Worm (Caenorhabditis elegans) whole organism, L3 larva: Measurements from ENCODE around the gene F17C11.12.

ENCODE experiments used
- ceh-16 ChIP-seq: sonication (generic microtip); optimal IDR thresholded peaks from 2 replicates; lab custom pipeline; 2017; ENCODE audit warnings: missing biosample characterization, missing genetic modification characterization
- ceh-82 ChIP-seq: fragments of 150-350 bp; optimal IDR thresholded peaks from 2 replicates; lab custom pipeline; 2014; ENCODE audit warnings: missing biosample characterization, missing genetic modification characterization
- egl-27 ChIP-seq: sonication (generic microtip); optimal IDR thresholded peaks from 4 replicates; lab custom pipeline; 2017; ENCODE audit warnings: missing biosample characterization, missing genetic modification reagents, missing genetic modification characterization
- elt-3 ChIP-seq, 3 experiments: fragments of 150-350 bp in 1 of 3; sonication (generic microtip) in 2 of 3; optimal IDR thresholded peaks; 2 replicates in 2 of 3; 4 replicates in 1 of 3; lab custom pipeline; 2014 to 2017; ENCODE audit warnings: missing biosample characterization in 3 of 3, missing genetic modification characterization in 3 of 3
- eor-1 ChIP-seq, 2 experiments: fragments of 150-350 bp; optimal IDR thresholded peaks; 2 replicates each; lab custom pipeline; 2014 to 2018; ENCODE audit warnings: missing biosample characterization in 2 of 2, missing genetic modification characterization in 2 of 2
- nhr-11 ChIP-seq: fragments of 150-350 bp; optimal IDR thresholded peaks from 2 replicates; lab custom pipeline; 2014; ENCODE audit warnings: missing biosample characterization, missing genetic modification characterization
- nhr-76 ChIP-seq: fragments of 150-350 bp; sonication (generic microtip); optimal IDR thresholded peaks from 5 replicates; lab custom pipeline; 2014; ENCODE audit warnings: missing biosample characterization, missing genetic modification characterization
- nhr-77 ChIP-seq: fragments of 150-350 bp; optimal IDR thresholded peaks from 2 replicates; lab custom pipeline; 2014; ENCODE audit warnings: missing biosample characterization, missing genetic modification characterization
- pha-4 ChIP-seq: fragments of 150-350 bp; optimal IDR thresholded peaks from 2 replicates; lab custom pipeline; 2014; ENCODE audit warnings: missing biosample characterization, missing genetic modification reagents, missing genetic modification characterization
- snpc-4 ChIP-seq: fragments of 150-350 bp; optimal IDR thresholded peaks from 2 replicates; lab custom pipeline; 2014; ENCODE audit warnings: missing biosample characterization, missing genetic modification characterization
- zag-1 ChIP-seq: fragments of 150-350 bp; optimal IDR thresholded peaks from 2 replicates; lab custom pipeline; 2014; ENCODE audit warnings: missing biosample characterization, missing genetic modification characterization

ce11 chrV:10894601-10895000 lies 42.1 kb downstream of the F17C11.12 start, which contains the start of the genes F32D8.14 and F32D8.5:
- TF ChIP-seq pha-4 (tag; lab: Kevin White, UChicago) (peak; percentile 81), nhr-76 (tag; lab: Kevin White, UChicago) (no peak), snpc-4 (tag; lab: Kevin White, UChicago) (peak; percentile 88), nhr-11 (tag; lab: Kevin White, UChicago) (no peak), ceh-16 (tag; lab: Kevin White, UChicago) (no peak), ceh-82 (peak; percentile 5), elt-3 (tag; optimal IDR thresholded peaks at IDR 0.05; lab: Kevin White, UChicago) (no peak), zag-1 (tag; lab: Kevin White, UChicago) (no peak), nhr-77 (tag; lab: Kevin White, UChicago) (no peak), eor-1 (tag; optimal IDR thresholded peaks at IDR 0.05; lab: Kevin White, UChicago) (no peak), egl-27 (tag; lab: Kevin White, UChicago) (no peak)
